Worm (Caenorhabditis elegans): ENCODE measurements around the gene C15C8.5.

DNA sequence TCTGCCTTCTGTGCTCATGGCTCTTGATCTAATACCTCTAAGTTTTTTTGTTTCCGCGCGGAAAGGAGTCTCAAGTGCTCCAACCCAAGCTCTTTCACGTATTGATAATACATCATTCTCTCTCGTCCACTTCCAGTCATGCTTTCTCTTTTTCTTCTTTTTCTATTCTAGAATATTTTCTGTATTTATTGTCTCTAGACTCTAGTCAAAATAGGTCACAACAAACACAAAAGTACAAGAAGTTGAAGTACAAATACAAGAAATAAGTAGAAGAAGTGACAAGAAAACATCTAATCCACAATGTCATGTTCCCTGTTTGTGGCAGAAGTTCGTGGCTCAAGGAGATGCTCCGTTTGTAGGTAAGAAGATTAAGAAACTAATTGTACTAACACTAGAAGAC lies 25.4 kb downstream of the C15C8.5 start, which contains the start of gene ZC455.1:
- TF ChIP-seq fos-1 (tag; optimal IDR thresholded peaks at IDR 0.05) (no peak), lin-11 (tag; optimal IDR thresholded peaks at IDR 0.05) (no peak), gmeb-1 (tag; optimal IDR thresholded peaks at IDR 0.05) (no peak), nhr-11 (tag; optimal IDR thresholded peaks at IDR 0.05) (no peak), lin-39 (tag; optimal IDR thresholded peaks at IDR 0.05) (no peak), F13H6.1 (tag; optimal IDR thresholded peaks at IDR 0.05) (no peak), dmd-4 (tag; optimal IDR thresholded peaks at IDR 0.05) (no peak), ama-1 (optimal IDR thresholded peaks at IDR 0.05) (no peak), unc-55 (GFP tag; optimal IDR thresholded peaks at IDR 0.05) (no peak), unc-39 (tag; optimal IDR thresholded peaks at IDR 0.05) (no peak), nhr-237 (tag; optimal IDR thresholded peaks at IDR 0.05) (no peak)

Measured in whole organism, L2 larva.